Worm (Caenorhabditis elegans): Measurements from ENCODE around the gene ceh-81.

- TF ChIP-seq him-1 (tag; optimal IDR thresholded peaks at IDR 0.05) (no peak), W03F9.2 (tag; optimal IDR thresholded peaks at IDR 0.05) (no peak)
These were observed 41.4 kb upstream of the ceh-81 start, which contains the start of the genes fbxb-18 and fbxb-19 for ce11 chrII:1688813-1689212.

Data from whole organism, L4/young adult.